Fruit fly (Drosophila melanogaster) whole organism, prepupa: ENCODE data around the gene CG15387.

Source experiments
- CG10631 ChIP-seq: fragments of 200-800 bp; sonication (Bioruptor generic); optimal IDR thresholded peaks from 2 replicates; lab custom pipeline; 2016; ENCODE audit warnings: missing biosample characterization, missing genetic modification characterization
- CG11294 ChIP-seq: fragments of 200-800 bp; sonication (Bioruptor generic); IDR thresholded peaks from 2 replicates; pipeline ENCODE4 v1.3.6; 2022; ENCODE audit warnings: missing biosample characterization, missing genetic modification characterization
- CG11762 ChIP-seq: fragments of 200-800 bp; sonication (Bioruptor generic); optimal IDR thresholded peaks from 3 replicates; lab custom pipeline; 2016; ENCODE audit warnings: missing biosample characterization, missing genetic modification characterization; ENCODE audit not compliant: insufficient read depth
- CG11902 ChIP-seq: fragments of 200-800 bp; sonication (Bioruptor generic); optimal IDR thresholded peaks from 3 replicates; lab custom pipeline; 2016; ENCODE audit warnings: missing biosample characterization, missing genetic modification characterization
- CG15336 ChIP-seq: fragments of 200-800 bp; sonication (Bioruptor generic); IDR thresholded peaks from 2 replicates; pipeline ENCODE4 v1.3.6; 2022; ENCODE audit warnings: missing biosample characterization, missing genetic modification characterization
- CG1621 ChIP-seq: fragments of 200-800 bp; sonication (Bioruptor generic); optimal IDR thresholded peaks from 3 replicates; lab custom pipeline; 2018; ENCODE audit warnings: missing biosample characterization, mild to moderate bottlenecking, missing genetic modification characterization
- CG31627 ChIP-seq: fragments of 200-800 bp; sonication (Bioruptor generic); optimal IDR thresholded peaks from 3 replicates; lab custom pipeline; 2016; ENCODE audit warnings: missing biosample characterization, missing genetic modification characterization
- CG32006 ChIP-seq: fragments of 200-800 bp; sonication (Bioruptor generic); optimal IDR thresholded peaks from 3 replicates; lab custom pipeline; 2017; ENCODE audit warnings: missing biosample characterization, mild to moderate bottlenecking, missing genetic modification characterization
- CG34406 ChIP-seq: fragments of 200-800 bp; sonication (Bioruptor generic); optimal IDR thresholded peaks from 3 replicates; lab custom pipeline; 2016; ENCODE audit warnings: missing biosample characterization, missing genetic modification characterization
- CG3919 ChIP-seq: fragments of 200-800 bp; sonication (Bioruptor generic); optimal IDR thresholded peaks from 3 replicates; lab custom pipeline; 2016; ENCODE audit warnings: missing biosample characterization, missing genetic modification characterization
- CG4318 ChIP-seq: fragments of 200-800 bp; sonication (Bioruptor generic); optimal IDR thresholded peaks from 3 replicates; lab custom pipeline; 2017; ENCODE audit warnings: missing biosample characterization, mild to moderate bottlenecking, missing genetic modification characterization
- CG6276 ChIP-seq: fragments of 200-800 bp; sonication (Bioruptor generic); optimal IDR thresholded peaks from 2 replicates; lab custom pipeline; 2017; ENCODE audit warnings: missing biosample characterization, mild to moderate bottlenecking, missing genetic modification characterization
- CG6792 ChIP-seq: fragments of 200-800 bp; sonication (Bioruptor generic); optimal IDR thresholded peaks from 3 replicates; lab custom pipeline; 2016; ENCODE audit warnings: missing biosample characterization, missing genetic modification characterization
- CG6808 ChIP-seq: fragments of 200-800 bp; sonication (Bioruptor generic); optimal IDR thresholded peaks from 3 replicates; lab custom pipeline; 2017; ENCODE audit warnings: missing biosample characterization, missing genetic modification characterization, mild to moderate bottlenecking, moderate library complexity, missing genetic modification reagents
- CG6854 ChIP-seq: fragments of 200-800 bp; sonication (Bioruptor generic); optimal IDR thresholded peaks from 2 replicates; lab custom pipeline; 2017; ENCODE audit warnings: missing biosample characterization, mild to moderate bottlenecking, missing genetic modification characterization
- CG7368 ChIP-seq: fragments of 200-800 bp; sonication (Bioruptor generic); optimal IDR thresholded peaks from 3 replicates; lab custom pipeline; 2016; ENCODE audit warnings: missing biosample characterization, missing genetic modification characterization
- CG8119 ChIP-seq: fragments of 200-800 bp; sonication (Bioruptor generic); IDR thresholded peaks from 3 replicates; pipeline ENCODE4 v1.3.6; 2022; ENCODE audit warnings: missing biosample characterization, missing genetic modification characterization
- CG8319 ChIP-seq: fragments of 200-800 bp; sonication (Bioruptor generic); optimal IDR thresholded peaks from 3 replicates; lab custom pipeline; 2016; ENCODE audit warnings: missing biosample characterization, missing genetic modification characterization
- CG9139 ChIP-seq: fragments of 200-800 bp; sonication (Bioruptor generic); optimal IDR thresholded peaks from 3 replicates; lab custom pipeline; 2017; ENCODE audit warnings: missing biosample characterization, mild to moderate bottlenecking, missing genetic modification characterization
- Eip75B ChIP-seq: fragments of 200-800 bp; sonication (Bioruptor generic); optimal IDR thresholded peaks from 3 replicates; lab custom pipeline; 2016; ENCODE audit warnings: missing biosample characterization, missing genetic modification characterization
- Eip93F ChIP-seq: fragments of 200-800 bp; sonication (Bioruptor generic); optimal IDR thresholded peaks from 2 replicates; lab custom pipeline; 2016; ENCODE audit warnings: missing biosample characterization, mild to moderate bottlenecking, missing genetic modification characterization
- Ets21C ChIP-seq: fragments of 200-800 bp; sonication (Bioruptor generic); optimal IDR thresholded peaks from 3 replicates; lab custom pipeline; 2016; ENCODE audit warnings: missing biosample characterization, missing genetic modification characterization
- Ets96B ChIP-seq: fragments of 200-800 bp; optimal IDR thresholded peaks from 2 replicates; lab custom pipeline; 2019; ENCODE audit warnings: missing biosample characterization, mild to moderate bottlenecking, missing genetic modification characterization, moderate library complexity
- Hr38 ChIP-seq: sonication (Bioruptor generic); optimal IDR thresholded peaks from 2 replicates; lab custom pipeline; 2016; ENCODE audit warnings: missing biosample characterization, missing genetic modification characterization
- Hr39 ChIP-seq: fragments of 200-800 bp; sonication (Bioruptor generic); optimal IDR thresholded peaks from 2 replicates; lab custom pipeline; 2016; ENCODE audit warnings: missing biosample characterization, missing genetic modification characterization
- Hr4 ChIP-seq: fragments of 200-800 bp; sonication (Bioruptor generic); optimal IDR thresholded peaks from 3 replicates; lab custom pipeline; 2016; ENCODE audit warnings: missing biosample characterization, missing genetic modification characterization
- Lpt ChIP-seq: fragments of 200-800 bp; sonication (Bioruptor generic); optimal IDR thresholded peaks from 3 replicates; lab custom pipeline; 2016; ENCODE audit warnings: missing biosample characterization, missing genetic modification characterization
- Met ChIP-seq: fragments of 200-800 bp; sonication (Bioruptor generic); optimal IDR thresholded peaks from 3 replicates; lab custom pipeline; 2016; ENCODE audit warnings: missing biosample characterization, missing genetic modification characterization
- OdsH ChIP-seq: fragments of 200-800 bp; sonication (Bioruptor generic); optimal IDR thresholded peaks from 3 replicates; lab custom pipeline; 2016; ENCODE audit warnings: missing biosample characterization, missing genetic modification characterization
- Smox ChIP-seq: fragments of 200-800 bp; sonication (Bioruptor generic); optimal IDR thresholded peaks from 3 replicates; lab custom pipeline; 2016; ENCODE audit warnings: missing biosample characterization, missing genetic modification characterization
- Sox14 ChIP-seq: fragments of 200-800 bp; sonication (Bioruptor generic); optimal IDR thresholded peaks from 3 replicates; lab custom pipeline; 2016; ENCODE audit warnings: missing biosample characterization, missing genetic modification characterization
- Sox15 ChIP-seq: fragments of 200-800 bp; sonication (Bioruptor generic); optimal IDR thresholded peaks from 3 replicates; lab custom pipeline; 2016; ENCODE audit warnings: missing biosample characterization, missing genetic modification characterization
- achi ChIP-seq: fragments of 200-800 bp; sonication (Bioruptor generic); optimal IDR thresholded peaks from 3 replicates; lab custom pipeline; 2016; ENCODE audit warnings: missing biosample characterization, missing genetic modification characterization
- acj6 ChIP-seq: fragments of 200-800 bp; sonication (Bioruptor generic); optimal IDR thresholded peaks from 3 replicates; lab custom pipeline; 2016; ENCODE audit warnings: missing biosample characterization, missing genetic modification characterization
- dsx ChIP-seq: fragments of 200-800 bp; optimal IDR thresholded peaks from 3 replicates; lab custom pipeline; 2019; ENCODE audit warnings: missing biosample characterization, mild to moderate bottlenecking, missing genetic modification characterization, moderate library complexity; ENCODE audit not compliant: poor library complexity, severe bottlenecking
- eg ChIP-seq: fragments of 200-800 bp; sonication (Bioruptor generic); IDR thresholded peaks from 3 replicates; pipeline ENCODE4 v1.3.6; 2022; ENCODE audit warnings: missing biosample characterization, missing genetic modification characterization
- esn ChIP-seq: fragments of 200-800 bp; sonication (Bioruptor generic); optimal IDR thresholded peaks from 2 replicates; lab custom pipeline; 2016; ENCODE audit warnings: missing biosample characterization, mild to moderate bottlenecking, missing genetic modification characterization, moderate library complexity
- fkh ChIP-seq: fragments of 200-800 bp; sonication (Bioruptor generic); optimal IDR thresholded peaks from 3 replicates; lab custom pipeline; 2017; ENCODE audit warnings: missing biosample characterization, mild to moderate bottlenecking, missing genetic modification characterization, moderate library complexity
- lz ChIP-seq: fragments of 200-800 bp; sonication (Bioruptor generic); optimal IDR thresholded peaks from 3 replicates; lab custom pipeline; 2016; ENCODE audit warnings: missing biosample characterization, missing genetic modification characterization
- net ChIP-seq: fragments of 200-800 bp; sonication (Bioruptor generic); optimal IDR thresholded peaks from 3 replicates; lab custom pipeline; 2016; ENCODE audit warnings: missing biosample characterization, missing genetic modification characterization
- pdm3 ChIP-seq: fragments of 200-800 bp; sonication (Bioruptor generic); optimal IDR thresholded peaks from 3 replicates; lab custom pipeline; 2016; ENCODE audit warnings: missing biosample characterization, missing genetic modification characterization
- salr ChIP-seq, 2 experiments: fragments of 200-800 bp; sonication (Bioruptor generic); optimal IDR thresholded peaks; 3 replicates each; lab custom pipeline; 2016 to 2018; ENCODE audit warnings: missing biosample characterization in 2 of 2, missing genetic modification characterization in 2 of 2, mild to moderate bottlenecking in 1 of 2
- spab ChIP-seq: fragments of 200-800 bp; sonication (Bioruptor generic); optimal IDR thresholded peaks from 2 replicates; lab custom pipeline; 2017; ENCODE audit warnings: missing biosample characterization, mild to moderate bottlenecking, missing genetic modification characterization, missing genetic modification reagents
- ss ChIP-seq, 2 experiments: fragments of 200-800 bp; sonication (Bioruptor generic); optimal IDR thresholded peaks; 2 replicates in 1 of 2; 3 replicates in 1 of 2; lab custom pipeline; 2017 to 2018; ENCODE audit warnings: mild to moderate bottlenecking in 2 of 2, missing biosample characterization in 2 of 2, missing genetic modification characterization in 2 of 2, moderate library complexity in 1 of 2
- topi ChIP-seq: fragments of 200-800 bp; sonication (Bioruptor generic); optimal IDR thresholded peaks from 3 replicates; lab custom pipeline; 2016; ENCODE audit warnings: missing biosample characterization, missing genetic modification characterization
- vri ChIP-seq: fragments of 200-800 bp; sonication (Bioruptor generic); optimal IDR thresholded peaks from 3 replicates; lab custom pipeline; 2016; ENCODE audit warnings: missing biosample characterization, mild to moderate bottlenecking, missing genetic modification characterization

CG15387 gene

dm6 chr2L:2189100-2189499, 37.0 kb downstream of the CG15387 start (continued):
- TF ChIP-seq Lpt (GFP tag; lab: Kevin White, UChicago) = peak; percentile 43
- peak; percentile 90 for TF ChIP-seq CG31627 (GFP tag; lab: Kevin White, UChicago)
- TF ChIP-seq Ets21C (GFP tag; lab: Kevin White, UChicago) = peak; percentile 75
- peak; percentile 53 for TF ChIP-seq Hr4
- peak; percentile 68 for TF ChIP-seq CG6276
- TF ChIP-seq spab = peak; percentile 14
- peak; percentile 68 for TF ChIP-seq CG10631 (GFP tag; lab: Kevin White, UChicago)
- peak; percentile 12 to 35 for TF ChIP-seq salr (GFP tag; optimal IDR thresholded peaks at IDR 0.05; lab: Kevin White, UChicago)
- TF ChIP-seq ss (GFP tag; optimal IDR thresholded peaks at IDR 0.05; lab: Kevin White, UChicago) = no peak
- peak; percentile 61; the same call in 1 of the 2 replicates for TF ChIP-seq CG15336 (GFP tag; lab: Robert Waterston, UW)
- peak; percentile 73 for TF ChIP-seq CG8119 (GFP tag; lab: Robert Waterston, UW)
- TF ChIP-seq CG11902 (GFP tag; lab: Kevin White, UChicago) = peak; percentile 66
- TF ChIP-seq CG11762 = peak; percentile 46
- TF ChIP-seq CG4318 (GFP tag; lab: Kevin White, UChicago) = peak; percentile 42
- TF ChIP-seq CG34406 (GFP tag; lab: Kevin White, UChicago) = peak; percentile 56
- TF ChIP-seq Eip93F (GFP tag; lab: Kevin White, UChicago) = peak; percentile 35
- TF ChIP-seq Smox (GFP tag; lab: Kevin White, UChicago) = peak; percentile 84
- no peak for TF ChIP-seq CG9139 (GFP tag; lab: Kevin White, UChicago)
- peak; percentile 74 for TF ChIP-seq Eip75B (GFP tag; lab: Kevin White, UChicago)
- peak; percentile 51 for TF ChIP-seq CG7368 (GFP tag; lab: Kevin White, UChicago)
- TF ChIP-seq eg (GFP tag; lab: Robert Waterston, UW) = peak; percentile 66
- TF ChIP-seq net (GFP tag; lab: Kevin White, UChicago) = peak; percentile 69
- peak; percentile 81 for TF ChIP-seq CG3919 (GFP tag; lab: Kevin White, UChicago)
- peak; percentile 63 for TF ChIP-seq Sox15 (GFP tag; lab: Kevin White, UChicago)
- TF ChIP-seq CG6792 (GFP tag; lab: Kevin White, UChicago) = peak; percentile 78
- TF ChIP-seq Sox14 (GFP tag; lab: Kevin White, UChicago) = peak; percentile 81
- TF ChIP-seq CG1621 (tag; lab: Kevin White, UChicago) = peak; percentile 37
- peak; percentile 90 for TF ChIP-seq Met (GFP tag; lab: Kevin White, UChicago)
- peak; percentile 35 for TF ChIP-seq dsx
- TF ChIP-seq Ets96B = peak; percentile 45
- peak; percentile 89 for TF ChIP-seq Hr39 (GFP tag; lab: Kevin White, UChicago)
- peak; percentile 60 for TF ChIP-seq vri (GFP tag; lab: Kevin White, UChicago)

dm6 chr2L:2187411-2187810, 38.7 kb downstream of the CG15387 start:
- TF ChIP-seq Smox (GFP tag; lab: Kevin White, UChicago) (no peak), Eip93F (GFP tag; lab: Kevin White, UChicago) (no peak), CG11294 (no peak), pdm3 (GFP tag; lab: Kevin White, UChicago) (no peak)

dm6 chr2L:2185373-2185772, 40.7 kb downstream of the CG15387 start:
- TF ChIP-seq acj6 (GFP tag; lab: Kevin White, UChicago) (peak; percentile 29), CG32006 (GFP tag; lab: Kevin White, UChicago) (peak; percentile 87), fkh (no peak), eg (GFP tag; lab: Robert Waterston, UW) (peak; percentile 7; the same call in 1 of the 3 replicates), Hr39 (GFP tag; lab: Kevin White, UChicago) (peak; percentile 19), Smox (GFP tag; lab: Kevin White, UChicago) (peak; percentile 49), ss (GFP tag; optimal IDR thresholded peaks at IDR 0.05; lab: Kevin White, UChicago) (no peak), CG8319 (GFP tag; lab: Kevin White, UChicago) (peak; percentile 8), CG6808 (GFP tag; lab: Kevin White, UChicago) (no peak), CG10631 (GFP tag; lab: Kevin White, UChicago) (peak; percentile 47), CG6854 (GFP tag; lab: Kevin White, UChicago) (no peak), CG9139 (GFP tag; lab: Kevin White, UChicago) (no peak), vri (GFP tag; lab: Kevin White, UChicago) (no peak), Hr4 (peak; percentile 47), CG11294 (0 out of 2 replicates have a peak, but pooled peaks have one; percentile 27), CG15336 (GFP tag; lab: Robert Waterston, UW) (peak; percentile 45; the same call in 1 of the 2 replicates), CG7368 (GFP tag; lab: Kevin White, UChicago) (peak; percentile 8), Met (GFP tag; lab: Kevin White, UChicago) (peak; percentile 48), Hr38 (GFP tag; lab: Kevin White, UChicago) (no peak), lz (peak; percentile 36), CG4318 (GFP tag; lab: Kevin White, UChicago) (peak; percentile 67), OdsH (peak; percentile 64), esn (GFP tag; lab: Kevin White, UChicago) (peak; percentile 53), topi (peak; percentile 29), achi (GFP tag; lab: Kevin White, UChicago) (peak; percentile 57)
